Fruit fly (Drosophila melanogaster) whole organism: Measurements from ENCODE around the gene SmB.

Experiments used
- Dll ChIP-seq: fragments of >200 bp; optimal IDR thresholded peaks from 2 replicates; lab custom pipeline; 2017
- EcR ChIP-seq, 2 experiments: fragments of >200 bp; optimal IDR thresholded peaks; 2 replicates each; lab custom pipeline; 2017; ENCODE audit warnings: missing biosample characterization in 2 of 2, missing genetic modification characterization in 2 of 2, missing genetic modification reagents in 2 of 2
- psq ChIP-seq: fragments of >200 bp; optimal IDR thresholded peaks from 2 replicates; lab custom pipeline; 2017
- usp ChIP-seq: fragments of >200 bp; optimal IDR thresholded peaks from 2 replicates; lab custom pipeline; 2017; ENCODE audit warnings: missing biosample characterization, missing genetic modification characterization, mixed read lengths

DNA sequence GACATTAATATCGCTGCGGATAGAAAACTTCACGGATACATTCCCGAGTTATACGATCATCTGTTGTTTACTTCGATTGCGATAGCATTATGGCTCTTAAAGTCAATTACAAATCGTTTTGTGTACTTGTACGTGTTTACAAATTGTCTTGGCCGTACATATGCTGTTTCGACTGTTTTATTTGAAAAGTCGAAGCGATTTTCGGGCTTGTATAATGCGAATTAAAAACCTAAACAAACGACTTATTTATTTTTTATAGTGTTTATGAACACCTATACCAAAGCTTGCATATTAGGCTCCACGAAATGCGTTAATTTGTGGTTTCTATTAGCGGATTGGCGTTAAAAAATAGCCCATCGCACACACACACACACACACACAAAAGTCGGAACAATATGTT lies 45.8 kb upstream of the SmB start:
- no peak for TF ChIP-seq Dll (lab: Kevin White, UChicago)
- no peak for TF ChIP-seq EcR (GFP tag; optimal IDR thresholded peaks at IDR 0.05; lab: Kevin White, UChicago)
- no peak for TF ChIP-seq psq (lab: Kevin White, UChicago)
- no peak for TF ChIP-seq usp (GFP tag; lab: Kevin White, UChicago)
